Worm (Caenorhabditis elegans) whole organism, L4 larva: ENCODE data around the gene srx-135.

Source experiments
- F10B5.3 ChIP-seq: sonication (generic microtip); optimal IDR thresholded peaks from 2 replicates; lab custom pipeline; 2016; ENCODE audit warnings: mild to moderate bottlenecking, missing genetic modification characterization, missing compliant biosample characterization
- F26F4.8 ChIP-seq: fragments of 200-800 bp; sonication (Bioruptor generic); conservative IDR thresholded peaks from 2 replicates; pipeline ENCODE4 v1.3.6; 2022; ENCODE audit warnings: missing genetic modification characterization, missing compliant biosample characterization
- F37D6.2 ChIP-seq: sonication (generic microtip); optimal IDR thresholded peaks from 2 replicates; lab custom pipeline; 2016; ENCODE audit warnings: mild to moderate bottlenecking, missing genetic modification characterization, missing compliant biosample characterization
- F49E8.2 ChIP-seq: sonication (generic microtip); optimal IDR thresholded peaks from 2 replicates; lab custom pipeline; 2016; ENCODE audit warnings: missing compliant biosample characterization, mild to moderate bottlenecking, missing genetic modification characterization, borderline replicate concordance
- T20F7.1 ChIP-seq: fragments of 200-800 bp; sonication (Bioruptor generic); optimal IDR thresholded peaks from 2 replicates; lab custom pipeline; 2018; ENCODE audit warnings: mild to moderate bottlenecking, missing genetic modification characterization, missing compliant biosample characterization
- T26A8.4 ChIP-seq: fragments of 200-800 bp; sonication (Bioruptor generic); IDR thresholded peaks from 2 replicates; pipeline ENCODE4 v1.3.6; 2022; ENCODE audit warnings: missing genetic modification characterization, missing compliant biosample characterization
- Y48G9A.11 ChIP-seq: fragments of 200-800 bp; sonication (Bioruptor generic); IDR thresholded peaks from 2 replicates; pipeline ENCODE4 v1.3.6; 2022; ENCODE audit warnings: missing genetic modification reagents, missing genetic modification characterization, missing compliant biosample characterization
- ZK546.5 ChIP-seq, 2 experiments: sonication (generic microtip); optimal IDR thresholded peaks; 2 replicates each; lab custom pipeline; 2017; ENCODE audit warnings: missing biosample characterization in 2 of 2, missing genetic modification characterization in 2 of 2
- aha-1 ChIP-seq: fragments of 150-350 bp; peaks from one replicate; lab custom pipeline; 2014; ENCODE audit warnings: missing biosample characterization, missing genetic modification characterization
- aly-2 ChIP-seq: sonication (generic microtip); optimal IDR thresholded peaks from 2 replicates; lab custom pipeline; 2018; ENCODE audit warnings: missing biosample characterization, missing genetic modification characterization
- ama-1 ChIP-seq: fragments of 150-350 bp; optimal IDR thresholded peaks from 2 replicates; lab custom pipeline; 2014; ENCODE audit warnings: inconsistent platforms, mixed read lengths
- arid-1 ChIP-seq: fragments of 200-800 bp; sonication (Bioruptor generic); conservative IDR thresholded peaks from 2 replicates; pipeline ENCODE4 v1.3.6; 2022; ENCODE audit warnings: missing genetic modification reagents, missing genetic modification characterization, missing compliant biosample characterization
- ceh-28 ChIP-seq: fragments of 150-350 bp; optimal IDR thresholded peaks from 2 replicates; lab custom pipeline; 2014; ENCODE audit warnings: missing biosample characterization, missing genetic modification reagents, missing genetic modification characterization
- ceh-32 ChIP-seq: sonication (generic microtip); optimal IDR thresholded peaks from 2 replicates; lab custom pipeline; 2016; ENCODE audit warnings: mild to moderate bottlenecking, missing genetic modification characterization, missing compliant biosample characterization; ENCODE audit not compliant: poor library complexity
- ceh-44 ChIP-seq: fragments of 200-800 bp; sonication (Bioruptor generic); IDR thresholded peaks from 2 replicates; pipeline ENCODE4 v1.3.6; 2022; ENCODE audit warnings: missing genetic modification reagents, missing genetic modification characterization, missing compliant biosample characterization
- daf-19 ChIP-seq: fragments of 200-800 bp; sonication (Bioruptor generic); conservative IDR thresholded peaks from 2 replicates; pipeline ENCODE4 v1.3.6; 2022; ENCODE audit warnings: missing genetic modification characterization, missing compliant biosample characterization
- daf-8 ChIP-seq: fragments of 200-800 bp; sonication (Bioruptor generic); IDR thresholded peaks from 2 replicates; pipeline ENCODE4 v1.3.6; 2022; ENCODE audit warnings: missing genetic modification characterization, missing compliant biosample characterization
- fos-1 ChIP-seq: fragments of 150-350 bp; optimal IDR thresholded peaks from 2 replicates; lab custom pipeline; 2014; ENCODE audit warnings: missing biosample characterization, missing genetic modification characterization
- hmg-1.1 ChIP-seq: fragments of 200-800 bp; sonication (Bioruptor generic); IDR thresholded peaks from 2 replicates; pipeline ENCODE4 v1.3.6; 2022; ENCODE audit warnings: missing genetic modification reagents, missing genetic modification characterization, missing compliant biosample characterization
- lim-7 ChIP-seq: fragments of 200-800 bp; sonication (Bioruptor generic); IDR thresholded peaks from 2 replicates; pipeline ENCODE4 v1.3.6; 2022; ENCODE audit warnings: missing genetic modification characterization, missing compliant biosample characterization
- lin-29 ChIP-seq: fragments of 200-800 bp; sonication (Bioruptor generic); IDR thresholded peaks from 2 replicates; pipeline ENCODE4 v1.3.6; 2022; ENCODE audit warnings: missing genetic modification reagents, missing genetic modification characterization, missing compliant biosample characterization
- lir-3 ChIP-seq: sonication (generic microtip); optimal IDR thresholded peaks from 2 replicates; lab custom pipeline; 2016; ENCODE audit warnings: mild to moderate bottlenecking, missing genetic modification characterization, missing compliant biosample characterization
- madf-5 ChIP-seq, 2 experiments: fragments of 200-800 bp; sonication (Bioruptor generic); IDR thresholded peaks; 2 replicates each; pipeline ENCODE4 v1.3.6; 2022; ENCODE audit warnings: missing compliant biosample characterization in 2 of 2, missing genetic modification characterization in 2 of 2
- mdl-1 ChIP-seq, 2 experiments: fragments of 150-350 bp in 1 of 2; sonication (generic microtip) in 1 of 2; optimal IDR thresholded peaks; 2 replicates each; lab custom pipeline; 2014 to 2017; ENCODE audit warnings: missing biosample characterization in 2 of 2, missing genetic modification characterization in 2 of 2
- mdt-29 ChIP-seq: fragments of 200-800 bp; sonication (Bioruptor generic); IDR thresholded peaks from 2 replicates; pipeline ENCODE4 v1.3.6; 2022; ENCODE audit warnings: missing genetic modification reagents, missing genetic modification characterization, missing compliant biosample characterization
- mes-2 ChIP-seq: sonication (generic microtip); optimal IDR thresholded peaks from 2 replicates; lab custom pipeline; 2016; ENCODE audit warnings: missing genotype, mild to moderate bottlenecking, missing genetic modification characterization, missing compliant biosample characterization; ENCODE audit not compliant: poor library complexity, severe bottlenecking
- nhr-111 ChIP-seq: fragments of 200-800 bp; sonication (Bioruptor generic); optimal IDR thresholded peaks from 2 replicates; lab custom pipeline; 2018; ENCODE audit warnings: mild to moderate bottlenecking, missing genetic modification characterization, missing compliant biosample characterization
- nhr-237 ChIP-seq: sonication (generic microtip); optimal IDR thresholded peaks from 2 replicates; lab custom pipeline; 2017; ENCODE audit warnings: missing biosample characterization, missing genetic modification characterization
- nhr-28 ChIP-seq: fragments of 150-350 bp; optimal IDR thresholded peaks from 2 replicates; lab custom pipeline; 2014; ENCODE audit warnings: missing biosample characterization, missing genetic modification characterization
- nhr-48 ChIP-seq: sonication (generic microtip); optimal IDR thresholded peaks from 2 replicates; lab custom pipeline; 2016; ENCODE audit warnings: mild to moderate bottlenecking, missing genetic modification characterization, missing compliant biosample characterization
- nhr-76 ChIP-seq: fragments of 150-350 bp; optimal IDR thresholded peaks from 2 replicates; lab custom pipeline; 2014; ENCODE audit warnings: missing biosample characterization, missing genetic modification characterization
- php-3 ChIP-seq: fragments of 200-800 bp; sonication (Bioruptor generic); IDR thresholded peaks from 2 replicates; pipeline ENCODE4 v1.3.6; 2022; ENCODE audit warnings: missing genetic modification reagents, missing genetic modification characterization, missing compliant biosample characterization
- set-16 ChIP-seq: fragments of 200-800 bp; sonication (Bioruptor generic); IDR thresholded peaks from 2 replicates; pipeline ENCODE4 v1.3.6; 2022; ENCODE audit warnings: missing genetic modification reagents, missing genetic modification characterization, missing compliant biosample characterization
- skn-1 ChIP-seq: fragments of 150-350 bp; optimal IDR thresholded peaks from 2 replicates; lab custom pipeline; 2014; ENCODE audit warnings: missing biosample characterization, missing genetic modification characterization
- spr-3 ChIP-seq: fragments of 200-800 bp; sonication (Bioruptor generic); optimal IDR thresholded peaks from 2 replicates; lab custom pipeline; 2018; ENCODE audit warnings: mild to moderate bottlenecking, missing genetic modification characterization, missing compliant biosample characterization
- unc-130 ChIP-seq: sonication (generic microtip); optimal IDR thresholded peaks from 2 replicates; lab custom pipeline; 2016; ENCODE audit warnings: missing genetic modification reagents, missing genetic modification characterization, missing compliant biosample characterization
- unc-39 ChIP-seq: sonication (generic microtip); optimal IDR thresholded peaks from 2 replicates; lab custom pipeline; 2017; ENCODE audit warnings: missing biosample characterization, missing genetic modification characterization
- unc-62 ChIP-seq, 3 experiments: fragments of 150-350 bp in 1 of 3; sonication (generic microtip); optimal IDR thresholded peaks in 2 of 3; peaks in 1 of 3; 1 replicate in 1 of 3; 2 replicates in 2 of 3; lab custom pipeline; 2014 to 2017; ENCODE audit warnings: missing biosample characterization in 3 of 3, missing genetic modification characterization in 3 of 3, missing genetic modification reagents in 3 of 3, missing genotype in 1 of 3
- zfp-2 ChIP-seq: sonication (generic microtip); optimal IDR thresholded peaks from 2 replicates; lab custom pipeline; 2016; ENCODE audit warnings: mild to moderate bottlenecking, missing genetic modification characterization, missing compliant biosample characterization
- zip-2 ChIP-seq: fragments of 150-350 bp; optimal IDR thresholded peaks from 2 replicates; lab custom pipeline; 2014; ENCODE audit warnings: missing biosample characterization, missing genetic modification characterization
- ztf-11 ChIP-seq: fragments of 150-350 bp; optimal IDR thresholded peaks from 2 replicates; lab custom pipeline; 2014; ENCODE audit warnings: missing biosample characterization, missing genetic modification characterization

Gene srx-135

DNA sequence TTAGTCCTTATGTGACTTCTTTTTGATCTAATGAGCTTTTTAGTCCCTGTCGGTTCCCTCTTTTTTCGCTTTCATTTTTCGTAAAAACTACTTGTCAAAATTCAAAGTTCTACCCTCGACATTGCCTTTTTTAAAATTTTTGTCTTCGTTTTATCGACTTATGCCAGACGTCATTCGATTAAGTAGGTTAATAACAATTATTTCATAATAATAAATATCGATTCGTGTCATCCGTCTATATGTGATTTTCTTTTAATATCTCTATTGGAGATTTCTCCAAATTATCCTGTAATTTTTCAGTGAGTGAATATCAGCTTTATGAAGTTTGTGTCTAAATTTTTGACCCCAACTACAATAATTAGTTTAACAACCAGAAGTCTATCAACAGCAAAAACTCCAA, 36.3 kb upstream of the srx-135 start, which contains the start of gene hpo-31:
hpo-31 (plus strand) TSS at position 301 of the 400 bp plus-strand sequence.
- TF ChIP-seq ceh-44 (no peak), nhr-76 (no peak), ZK546.5 (tag; optimal IDR thresholded peaks at IDR 0.05; lab: Kevin White, UChicago) (no peak), fos-1 (tag; lab: Kevin White, UChicago) (no peak), aha-1 (peak; percentile 72)

DNA sequence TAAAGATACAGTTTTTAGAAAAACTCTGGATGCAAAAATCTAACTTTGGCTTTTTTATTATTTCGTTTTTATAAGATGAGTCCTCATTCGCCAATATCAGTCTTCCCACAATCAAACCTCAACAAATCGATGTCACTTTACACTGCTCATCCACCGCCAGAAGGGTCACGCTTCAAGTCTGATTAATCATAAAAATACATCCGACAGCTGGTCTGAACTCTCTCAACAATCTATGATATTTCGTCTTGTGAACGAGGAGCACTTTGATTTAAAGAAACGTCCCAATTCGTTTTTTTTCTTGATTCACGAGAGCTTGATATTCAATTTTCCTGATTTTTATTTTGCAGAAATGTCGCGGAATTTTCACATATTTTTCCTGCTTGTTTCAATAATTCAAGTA, 31.1 kb upstream of the srx-135 start, which contains the start of gene nrf-5:
nrf-5 (plus strand) TSS at position 348 of the 400 bp plus-strand sequence.
- TF ChIP-seq unc-62 (GFP tag; optimal IDR thresholded peaks at IDR 0.05 in 1 of 2; lab: Kevin White, UChicago) (peak in 1 of 2 experiments; percentile 75), unc-62 (tag; optimal IDR thresholded peaks at IDR 0.05; lab: Kevin White, UChicago) (no peak), unc-39 (tag; lab: Kevin White, UChicago) (no peak), mdl-1 (tag; optimal IDR thresholded peaks at IDR 0.05; lab: Kevin White, UChicago) (no peak), zip-2 (tag; lab: Kevin White, UChicago) (no peak), aha-1 (peak; percentile 2), Y48G9A.11 (GFP tag; lab: Robert Waterston, UW) (no peak), F10B5.3 (tag; lab: Kevin White, UChicago) (no peak)

DNA sequence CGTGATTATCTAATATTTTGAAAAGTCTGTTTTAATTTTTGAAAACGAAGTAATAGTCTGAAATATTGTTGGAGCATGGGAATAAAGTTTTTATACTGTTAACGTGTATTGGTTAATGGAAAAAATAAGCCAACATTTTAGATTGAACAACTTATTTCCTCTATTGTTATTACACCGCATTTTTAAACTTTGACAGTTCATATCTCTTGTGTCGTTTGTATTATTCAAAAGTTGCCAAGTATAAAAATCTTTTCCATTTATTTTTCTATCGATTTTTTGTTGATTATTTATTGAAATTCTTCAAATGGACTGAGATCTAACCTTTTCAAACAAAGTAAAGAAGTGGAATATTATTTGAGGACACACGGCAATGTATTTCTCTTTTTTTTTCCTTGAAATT, 28.2 kb upstream of the srx-135 start, which contains the start of gene str-165:
str-165 (plus strand) TSS at position 301 of the 400 bp plus-strand sequence.
- no peak for TF ChIP-seq ceh-28 (tag; lab: Kevin White, UChicago)
- TF ChIP-seq lim-7 (GFP tag; lab: Robert Waterston, UW) = no peak
- no peak for TF ChIP-seq lin-29 (GFP tag; lab: Robert Waterston, UW)
- TF ChIP-seq unc-62 (GFP tag; optimal IDR thresholded peaks at IDR 0.05 in 1 of 2; lab: Kevin White, UChicago) = peak in 1 of 2 experiments; percentile 61
- TF ChIP-seq unc-62 (tag; optimal IDR thresholded peaks at IDR 0.05; lab: Kevin White, UChicago) = no peak

DNA sequence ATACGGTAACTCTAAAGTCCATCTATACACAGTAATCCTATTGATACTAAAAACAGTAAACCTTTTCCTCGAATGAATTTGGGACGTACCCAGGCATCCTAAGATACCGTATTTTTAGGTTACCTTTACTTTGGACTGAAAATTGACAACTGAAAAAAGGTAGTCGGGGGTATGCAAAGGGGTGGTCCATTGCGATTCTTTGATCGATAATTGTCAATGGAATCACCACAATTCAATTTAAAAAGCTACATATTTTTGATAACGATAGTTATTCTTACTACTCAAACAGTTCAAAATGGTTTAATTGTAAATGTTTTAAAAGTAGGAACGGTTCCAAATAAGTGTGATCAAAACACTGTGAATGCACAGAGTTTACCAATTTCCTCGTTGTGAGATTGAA, 25.1 kb upstream of the srx-135 start, which contains the start of gene srx-129:
srx-129 (plus strand) TSS at position 301 of the 400 bp plus-strand sequence.
- no peak for TF ChIP-seq ceh-32
- no peak for TF ChIP-seq F10B5.3 (tag; lab: Kevin White, UChicago)
- TF ChIP-seq zfp-2 (tag; lab: Kevin White, UChicago) = no peak
- no peak for TF ChIP-seq set-16 (GFP tag; lab: Robert Waterston, UW)
- no peak for TF ChIP-seq php-3
- TF ChIP-seq lin-29 (GFP tag; lab: Robert Waterston, UW) = no peak
- no peak for TF ChIP-seq nhr-237 (tag; lab: Kevin White, UChicago)
- no peak for TF ChIP-seq mdt-29 (GFP tag; lab: Robert Waterston, UW)
- no peak for TF ChIP-seq daf-19 (GFP tag; lab: Robert Waterston, UW)
- TF ChIP-seq T20F7.1 (GFP tag; lab: Kevin White, UChicago) = no peak
- no peak for TF ChIP-seq ama-1 (lab: Kevin White, UChicago)
- no peak for TF ChIP-seq lir-3 (tag; lab: Kevin White, UChicago)
- no peak for TF ChIP-seq aly-2
- no peak for TF ChIP-seq F49E8.2 (tag; lab: Kevin White, UChicago)
- no peak for TF ChIP-seq spr-3 (GFP tag; lab: Kevin White, UChicago)
- no peak for TF ChIP-seq hmg-1.1
- TF ChIP-seq mdl-1 (tag; optimal IDR thresholded peaks at IDR 0.05; lab: Kevin White, UChicago) = no peak
- no peak for TF ChIP-seq ztf-11 (tag; lab: Kevin White, UChicago)

DNA sequence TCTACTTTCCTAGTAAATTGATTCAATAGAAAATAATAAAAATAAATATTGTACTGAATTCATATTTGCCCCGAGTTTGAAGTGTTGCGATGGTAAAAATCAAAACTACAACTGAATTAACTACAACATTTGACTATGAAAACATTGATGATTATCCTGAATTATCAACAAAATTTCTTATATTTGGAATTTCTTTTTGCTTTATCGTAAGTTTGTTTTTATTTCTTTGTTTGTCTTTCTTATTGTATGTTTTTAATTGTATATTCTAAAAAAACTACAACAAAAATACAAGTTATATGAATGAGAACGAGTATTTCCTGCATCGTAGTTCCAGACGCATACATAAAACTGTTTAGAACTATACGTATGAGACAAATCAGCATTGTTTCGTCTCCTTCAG, 21.8 kb upstream of the srx-135 start, which contains the start of gene srx-128:
srx-128 (plus strand) TSS at position 301 of the 400 bp plus-strand sequence.
- TF ChIP-seq ama-1 (lab: Kevin White, UChicago) (no peak), daf-8 (GFP tag; lab: Robert Waterston, UW) (no peak), T26A8.4 (GFP tag; lab: Robert Waterston, UW) (no peak), madf-5 (GFP tag; IDR thresholded peaks at IDR 0.05; lab: Robert Waterston, UW) (no peak), unc-130 (GFP tag; lab: Kevin White, UChicago) (no peak), nhr-111 (GFP tag; lab: Kevin White, UChicago) (no peak), nhr-48 (tag; lab: Kevin White, UChicago) (no peak), lir-3 (tag; lab: Kevin White, UChicago) (no peak), F37D6.2 (tag; lab: Kevin White, UChicago) (no peak), arid-1 (no peak), mes-2 (tag; lab: Kevin White, UChicago) (no peak), skn-1 (tag; lab: Kevin White, UChicago) (no peak), nhr-28 (tag; lab: Kevin White, UChicago) (no peak), F26F4.8 (GFP tag; lab: Robert Waterston, UW) (no peak)
